Fruit fly (Drosophila melanogaster): Measurements from ENCODE around the gene CG6059.
A peak's percentile ranks its signal among the peaks of the same experiment; 100 is the strongest.

- no peak for TF ChIP-seq Myc (optimal IDR thresholded peaks at IDR 0.05)
- no peak for TF ChIP-seq OdsH (GFP tag; optimal IDR thresholded peaks at IDR 0.05)
- TF ChIP-seq dsf (GFP tag; optimal IDR thresholded peaks at IDR 0.05; ENCODE audit: borderline replicate concordance): no peak
- peak; percentile 59 for TF ChIP-seq Hr78 (GFP tag; optimal IDR thresholded peaks at IDR 0.05)
Measured at dm6 chr3R:27150685-27151515, 26.4 kb upstream of the CG6059 start, which contains the start of gene CG6051.

Measured in whole organism, wandering third instar larva.